Worm (Caenorhabditis elegans): ENCODE data around the gene scav-5.

ce11 chrX:9845916-9846315 is 12.2 kb upstream of the scav-5 start:
- TF ChIP-seq flt-1 (GFP tag; IDR thresholded peaks at IDR 0.05): no peak
- no peak for TF ChIP-seq ztf-29 (GFP tag; IDR thresholded peaks at IDR 0.05)
- no peak for TF ChIP-seq med-1 (GFP tag; optimal IDR thresholded peaks at IDR 0.05; ENCODE audit: insufficient read depth)
- TF ChIP-seq klf-2 (GFP tag; conservative IDR thresholded peaks at IDR 0.05): no peak
- TF ChIP-seq ztf-23 (GFP tag; IDR thresholded peaks at IDR 0.05): no peak
